Worm (Caenorhabditis elegans): ENCODE results near the gene fli-1.

fli-1 gene

DNA sequence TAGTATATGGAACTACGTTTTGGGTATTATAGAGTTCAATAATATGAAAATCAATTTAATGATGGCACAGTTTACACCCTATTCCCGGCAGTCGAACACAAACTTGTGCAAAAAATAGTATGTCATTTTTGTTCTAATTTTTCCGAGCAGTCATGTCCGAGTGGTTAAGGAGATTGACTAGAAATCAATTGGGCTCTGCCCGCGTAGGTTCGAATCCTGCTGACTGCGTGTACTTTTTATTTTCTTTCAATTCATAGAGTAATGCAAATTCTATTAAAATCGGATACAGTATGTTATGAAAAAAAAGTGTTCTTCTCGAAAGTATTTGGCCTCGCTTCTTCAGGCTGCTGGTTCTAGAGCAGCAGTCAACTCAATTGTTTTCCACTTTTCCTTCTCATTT, 37.5 kb downstream of the fli-1 start:
- peak; percentile 46; the same call in 1 of the 2 replicates for TF ChIP-seq pbrm-1 (GFP tag; IDR thresholded peaks at IDR 0.05)
- TF ChIP-seq ets-4 (GFP tag; optimal IDR thresholded peaks at IDR 0.05), result no peak
- no peak for TF ChIP-seq ceh-40 (GFP tag; IDR thresholded peaks at IDR 0.05)
- TF ChIP-seq nhr-90 (tag; optimal IDR thresholded peaks at IDR 0.05), result peak; percentile 79
- peak in 1 of 2 experiments; percentile 35 for TF ChIP-seq rec-8 (tag; optimal IDR thresholded peaks at IDR 0.05)
- peak; percentile 56 for TF ChIP-seq hmg-1.2 (GFP tag; IDR thresholded peaks at IDR 0.05)
- no peak for TF ChIP-seq mel-28 (tag; optimal IDR thresholded peaks at IDR 0.05; ENCODE audit: borderline replicate concordance)
- TF ChIP-seq attf-6 (GFP tag; IDR thresholded peaks at IDR 0.05), result no peak
- no peak for TF ChIP-seq aptf-2 (GFP tag; conservative IDR thresholded peaks at IDR 0.05)
- TF ChIP-seq zim-3 (tag; optimal IDR thresholded peaks at IDR 0.05), result peak; percentile 55
- TF ChIP-seq lsy-27 (tag; optimal IDR thresholded peaks at IDR 0.05; ENCODE audit: borderline replicate concordance, insufficient read depth), result no peak
- peak; percentile 67 for TF ChIP-seq ztf-18 (tag; optimal IDR thresholded peaks at IDR 0.05)
- TF ChIP-seq ceh-100 (GFP tag; IDR thresholded peaks at IDR 0.05), result no peak
- TF ChIP-seq let-526 (GFP tag; IDR thresholded peaks at IDR 0.05), result 0 out of 2 replicates have a peak, but pooled peaks have one; percentile 19
- TF ChIP-seq B0261.1 (tag; optimal IDR thresholded peaks at IDR 0.05), result peak; percentile 83
- TF ChIP-seq bed-2 (GFP tag; IDR thresholded peaks at IDR 0.05), result no peak
- TF ChIP-seq ztf-26 (tag; optimal IDR thresholded peaks at IDR 0.05), result no peak
- no peak for TF ChIP-seq dpff-1 (tag; optimal IDR thresholded peaks at IDR 0.05)
- TF ChIP-seq nhr-120 (GFP tag; IDR thresholded peaks at IDR 0.05), result no peak
- TF ChIP-seq zfh-2 (GFP tag; conservative IDR thresholded peaks at IDR 0.05), result no peak
- TF ChIP-seq lir-1 (GFP tag; conservative IDR thresholded peaks at IDR 0.05), result no peak
- TF ChIP-seq B0019.2 (GFP tag; conservative IDR thresholded peaks at IDR 0.05), result no peak
- TF ChIP-seq ztf-6 (GFP tag; IDR thresholded peaks at IDR 0.05), result no peak
- TF ChIP-seq lsl-1 (GFP tag; optimal IDR thresholded peaks at IDR 0.05), result peak; percentile 49
- TF ChIP-seq madf-10 (tag; optimal IDR thresholded peaks at IDR 0.05), result peak; percentile 33
- TF ChIP-seq D2030.7 (GFP tag; IDR thresholded peaks at IDR 0.05), result peak; percentile 41; the same call in 1 of the 2 replicates
- peak in 1 of 3 experiments; percentile 12 for TF ChIP-seq lin-35 (GFP tag; optimal IDR thresholded peaks at IDR 0.05)
- TF ChIP-seq T07F8.4 (tag; optimal IDR thresholded peaks at IDR 0.05), result peak; percentile 25
- peak; percentile 80 for TF ChIP-seq lin-26 (GFP tag; IDR thresholded peaks at IDR 0.05)
- TF ChIP-seq F23B12.7 (tag; optimal IDR thresholded peaks at IDR 0.05; ENCODE audit: insufficient read depth), result peak; percentile 39
- peak; percentile 54; the same call in 1 of the 2 replicates for TF ChIP-seq ekl-4 (GFP tag; IDR thresholded peaks at IDR 0.05)
- no peak for TF ChIP-seq ama-1 (optimal IDR thresholded peaks at IDR 0.05)
- peak in 1 of 2 experiments; percentile 28 for TF ChIP-seq ama-1 (GFP tag; optimal IDR thresholded peaks at IDR 0.05)
- TF ChIP-seq atf-7 (tag; optimal IDR thresholded peaks at IDR 0.05), result peak; percentile 5
- TF ChIP-seq unc-62 (GFP tag; optimal IDR thresholded peaks at IDR 0.05), result no peak
- TF ChIP-seq snpc-3.4 (tag; optimal IDR thresholded peaks at IDR 0.05), result peak; percentile 71
- no peak for TF ChIP-seq nhr-80 (tag; optimal IDR thresholded peaks at IDR 0.05)
- no peak for TF ChIP-seq nfya-1 (tag; optimal IDR thresholded peaks at IDR 0.05; ENCODE audit: borderline replicate concordance, insufficient read depth)
- TF ChIP-seq snpc-4 (GFP tag; optimal IDR thresholded peaks at IDR 0.05), result peak; percentile 61
- TF ChIP-seq snpc-4 (tag; optimal IDR thresholded peaks at IDR 0.05), result peak in 2 of 4 experiments; percentile 22 to 54
- TF ChIP-seq F49E8.2 (tag; optimal IDR thresholded peaks at IDR 0.05; ENCODE audit: insufficient read depth), result peak; percentile 16
- TF ChIP-seq gei-17 (GFP tag; optimal IDR thresholded peaks at IDR 0.05), result no peak
- no peak for TF ChIP-seq nfyb-1 (GFP tag; IDR thresholded peaks at IDR 0.05)
- peak; percentile 39 for TF ChIP-seq snpc-1.3 (tag; optimal IDR thresholded peaks at IDR 0.05; ENCODE audit: insufficient read depth)
- no peak for TF ChIP-seq cebp-2 (GFP tag; IDR thresholded peaks at IDR 0.05)
- peak; percentile 21; the same call in 1 of the 2 replicates for TF ChIP-seq F33H1.4 (GFP tag; IDR thresholded peaks at IDR 0.05)
- no peak for TF ChIP-seq madf-3 (GFP tag; IDR thresholded peaks at IDR 0.05)
- no peak for TF ChIP-seq Y79H2A.3 (GFP tag; conservative IDR thresholded peaks at IDR 0.05)

Data from whole organism, young adult.